Worm (Caenorhabditis elegans): ENCODE results near the gene aqp-7.

Gene aqp-7

ce11 chrX:3047224-3047623, 22.4 kb downstream of the aqp-7 start:
- TF ChIP-seq pha-4 (tag; optimal IDR thresholded peaks at IDR 0.05) (no peak), nhr-2 (tag; optimal IDR thresholded peaks at IDR 0.05) (no peak), sptf-1 (tag; optimal IDR thresholded peaks at IDR 0.05) (no peak), mab-5 (tag; optimal IDR thresholded peaks at IDR 0.05) (no peak), elt-1 (tag; optimal IDR thresholded peaks at IDR 0.05; ENCODE audit: borderline replicate concordance, insufficient read depth) (no peak), lin-13 (tag; optimal IDR thresholded peaks at IDR 0.05) (no peak), ceh-43 (GFP tag; optimal IDR thresholded peaks at IDR 0.05) (no peak), nhr-76 (tag; optimal IDR thresholded peaks at IDR 0.05) (no peak), snpc-4 (tag; optimal IDR thresholded peaks at IDR 0.05) (no peak), nhr-237 (tag; optimal IDR thresholded peaks at IDR 0.05) (no peak), tbx-8 (GFP tag; optimal IDR thresholded peaks at IDR 0.05) (no peak), cnd-1 (tag; optimal IDR thresholded peaks at IDR 0.05) (no peak), unc-62 (GFP tag; optimal IDR thresholded peaks at IDR 0.05) (no peak)

- TF ChIP-seq drap-1 (GFP tag; optimal IDR thresholded peaks at IDR 0.05), result no peak
- TF ChIP-seq nhr-28 (tag; optimal IDR thresholded peaks at IDR 0.05), result no peak
Measured at ce11 chrX:3048696-3049095, 23.8 kb downstream of the aqp-7 start.

ce11 chrX:3049233-3049632, 24.4 kb downstream of the aqp-7 start:
- no peak for TF ChIP-seq zip-8 (tag; optimal IDR thresholded peaks at IDR 0.05)
- no peak for TF ChIP-seq mls-2 (tag; optimal IDR thresholded peaks at IDR 0.05)
- peak; percentile 36 for TF ChIP-seq unc-62 (GFP tag; optimal IDR thresholded peaks at IDR 0.05)
- no peak for TF ChIP-seq unc-39 (tag; optimal IDR thresholded peaks at IDR 0.05)
- TF ChIP-seq elt-3 (tag; optimal IDR thresholded peaks at IDR 0.05), result no peak
- no peak for TF ChIP-seq nhr-2 (tag; optimal IDR thresholded peaks at IDR 0.05)
- no peak for TF ChIP-seq sptf-1 (tag; optimal IDR thresholded peaks at IDR 0.05)
- TF ChIP-seq ces-1 (GFP tag; optimal IDR thresholded peaks at IDR 0.05), result peak; percentile 85

- TF ChIP-seq ces-1 (GFP tag; optimal IDR thresholded peaks at IDR 0.05) (peak; percentile 26), nhr-2 (tag; optimal IDR thresholded peaks at IDR 0.05) (no peak)
Measured at ce11 chrX:3051315-3051993, 26.6 kb downstream of the aqp-7 start.

- TF ChIP-seq M03D4.4 (tag; optimal IDR thresholded peaks at IDR 0.05) (no peak), ceh-83 (GFP tag; optimal IDR thresholded peaks at IDR 0.05) (no peak), lin-13 (tag; optimal IDR thresholded peaks at IDR 0.05) (no peak), mab-5 (tag; optimal IDR thresholded peaks at IDR 0.05) (no peak), unc-120 (tag; optimal IDR thresholded peaks at IDR 0.05; ENCODE audit: poor library complexity, severe bottlenecking) (no peak), blmp-1 (tag; optimal IDR thresholded peaks at IDR 0.05) (no peak), ces-1 (GFP tag; optimal IDR thresholded peaks at IDR 0.05) (no peak), nhr-28 (tag; optimal IDR thresholded peaks at IDR 0.05) (no peak), unc-62 (GFP tag; optimal IDR thresholded peaks at IDR 0.05) (no peak), flh-1 (GFP tag; optimal IDR thresholded peaks at IDR 0.05) (no peak), ceh-39 (tag; optimal IDR thresholded peaks at IDR 0.05) (no peak), pha-4 (tag; optimal IDR thresholded peaks at IDR 0.05) (no peak), nhr-76 (tag; optimal IDR thresholded peaks at IDR 0.05) (no peak), elt-1 (tag; optimal IDR thresholded peaks at IDR 0.05; ENCODE audit: borderline replicate concordance, insufficient read depth) (no peak), sem-2 (GFP tag; optimal IDR thresholded peaks at IDR 0.05) (no peak), elt-3 (tag; optimal IDR thresholded peaks at IDR 0.05) (no peak)
Measured at ce11 chrX:3054394-3054793, 29.5 kb downstream of the aqp-7 start.

ce11 chrX:3054802-3055201, 29.9 kb downstream of the aqp-7 start, which contains the start of gene twk-26:
twk-26 (minus strand) TSS chrX:3054824.
- no peak for TF ChIP-seq flh-1 (GFP tag; optimal IDR thresholded peaks at IDR 0.05)

- TF ChIP-seq blmp-1 (tag; optimal IDR thresholded peaks at IDR 0.05), result no peak
- TF ChIP-seq M03D4.4 (tag; optimal IDR thresholded peaks at IDR 0.05), result no peak
- no peak for TF ChIP-seq zip-8 (tag; optimal IDR thresholded peaks at IDR 0.05)
- TF ChIP-seq mep-1 (tag; optimal IDR thresholded peaks at IDR 0.05), result no peak
- no peak for TF ChIP-seq ceh-43 (GFP tag; optimal IDR thresholded peaks at IDR 0.05)
Measured at ce11 chrX:3056098-3056497, 31.2 kb downstream of the aqp-7 start.
